Worm (Caenorhabditis elegans): ENCODE data around the gene K07B1.7.

ce11 chrV:9318046-9318445 lies 28.7 kb downstream of the K07B1.7 start, which contains the start of gene kvs-3:
- TF ChIP-seq ztf-3 (GFP tag; optimal IDR thresholded peaks at IDR 0.05) = peak; percentile 56
- TF ChIP-seq tbx-9 (tag; optimal IDR thresholded peaks at IDR 0.05; ENCODE audit: borderline replicate concordance) = peak; percentile 19
- TF ChIP-seq nfya-1 (tag; optimal IDR thresholded peaks at IDR 0.05; ENCODE audit: borderline replicate concordance, insufficient read depth) = no peak
- TF ChIP-seq T07F8.4 (tag; optimal IDR thresholded peaks at IDR 0.05) = peak; percentile 92
- peak; percentile 53 for TF ChIP-seq ccch-3 (GFP tag; optimal IDR thresholded peaks at IDR 0.05)
- TF ChIP-seq him-1 (tag; optimal IDR thresholded peaks at IDR 0.05) = peak; percentile 90
- no peak for TF ChIP-seq zim-3 (tag; optimal IDR thresholded peaks at IDR 0.05)
- no peak; the same call in 1 of the 2 replicates for TF ChIP-seq dox-1 (GFP tag; IDR thresholded peaks at IDR 0.05)
- TF ChIP-seq lin-54 (GFP tag; optimal IDR thresholded peaks at IDR 0.05) = peak; percentile 71
- no peak for TF ChIP-seq gei-17 (GFP tag; optimal IDR thresholded peaks at IDR 0.05)
- TF ChIP-seq Y67H2A.10 (GFP tag; conservative IDR thresholded peaks at IDR 0.05) = peak; percentile 50; the same call in 1 of the 2 replicates
- peak; percentile 70 for TF ChIP-seq snpc-4 (GFP tag; optimal IDR thresholded peaks at IDR 0.05)
- peak in 1 of 4 experiments; percentile 62 for TF ChIP-seq snpc-4 (tag; optimal IDR thresholded peaks at IDR 0.05)
- TF ChIP-seq nhr-90 (tag; optimal IDR thresholded peaks at IDR 0.05) = peak; percentile 94
- peak; percentile 73 to 77 for TF ChIP-seq rec-8 (tag; optimal IDR thresholded peaks at IDR 0.05)

All from whole organism, young adult.